Worm (Caenorhabditis elegans): Measurements from ENCODE around the gene T09F5.2.

ce11 chrV:15143285-15143684 lies 7.5 kb upstream of the T09F5.2 start, which contains the start of gene K08F9.1:
- TF ChIP-seq scrt-1 (GFP tag; IDR thresholded peaks at IDR 0.05), result no peak
- no peak for TF ChIP-seq ama-1 (optimal IDR thresholded peaks at IDR 0.05)
- TF ChIP-seq hnd-1 (tag; optimal IDR thresholded peaks at IDR 0.05), result no peak
- TF ChIP-seq hmg-4 (GFP tag; optimal IDR thresholded peaks at IDR 0.05), result no peak
- no peak for TF ChIP-seq ceh-13 (GFP tag; optimal IDR thresholded peaks at IDR 0.05)
- TF ChIP-seq sea-1 (GFP tag; conservative IDR thresholded peaks at IDR 0.05), result no peak
- TF ChIP-seq tbx-11 (GFP tag; IDR thresholded peaks at IDR 0.05), result no peak
- TF ChIP-seq pes-1 (GFP tag; IDR thresholded peaks at IDR 0.05), result no peak
- TF ChIP-seq hmbx-1 (tag; optimal IDR thresholded peaks at IDR 0.05), result no peak
- no peak for TF ChIP-seq flt-1 (GFP tag; IDR thresholded peaks at IDR 0.05)
- TF ChIP-seq tbx-37 (GFP tag; conservative IDR thresholded peaks at IDR 0.05), result no peak
- no peak for TF ChIP-seq F13C5.2 (tag; optimal IDR thresholded peaks at IDR 0.05)
- no peak for TF ChIP-seq B0310.2 (tag; optimal IDR thresholded peaks at IDR 0.05)
- no peak for TF ChIP-seq ets-7 (tag; optimal IDR thresholded peaks at IDR 0.05)
